Fruit fly (Drosophila melanogaster) whole organism: ENCODE measurements around the gene Mnat9.

Source experiments
- Dll ChIP-seq: fragments of >200 bp; optimal IDR thresholded peaks from 2 replicates; lab custom pipeline; 2017
- pan ChIP-seq: fragments of >200 bp; optimal IDR thresholded peaks from 2 replicates; lab custom pipeline; 2017

- TF ChIP-seq Dll (lab: Kevin White, UChicago): no peak
- no peak for TF ChIP-seq pan (lab: Kevin White, UChicago)
Observed at dm6 chr3R:31588374-31588773, 27.6 kb downstream of the Mnat9 start, which contains the start of gene CG1635.
